Fruit fly (Drosophila melanogaster): ENCODE results near the gene eIF2Bbeta.

Gene eIF2Bbeta

DNA sequence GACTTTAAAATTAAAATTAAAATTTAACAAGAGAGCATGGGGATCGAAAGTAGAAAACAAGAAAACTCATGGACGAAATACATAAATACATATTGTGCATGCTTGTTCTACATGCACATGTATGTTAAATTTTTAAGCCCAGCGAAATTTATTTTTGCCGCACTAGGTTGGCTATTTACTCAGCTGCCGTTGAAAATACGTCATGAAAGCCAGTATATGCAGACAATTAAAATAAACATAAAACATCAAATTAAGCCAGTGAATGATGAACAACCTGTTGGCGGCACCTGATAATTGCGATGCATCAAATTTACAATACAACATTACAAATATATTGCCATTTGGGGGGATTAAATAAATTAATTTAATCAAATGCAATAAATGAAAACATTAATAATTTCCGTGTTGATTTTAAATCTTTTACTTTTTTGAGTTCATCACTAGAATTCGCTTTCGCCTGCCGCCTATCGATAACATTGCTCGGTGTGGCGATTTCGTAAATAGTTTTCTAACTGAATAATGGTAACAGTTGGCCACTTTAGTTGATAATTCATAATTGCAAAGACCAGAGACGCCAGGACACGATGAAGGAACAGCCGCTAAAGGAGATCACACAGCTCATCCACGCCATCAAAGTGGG is at the start of gene eIF2Bbeta:
Gene eIF2Bbeta, plus strand, starts transcription at position 438 of the 640 bp plus-strand sequence.
- TF ChIP-seq E2f1 (GFP tag; IDR thresholded peaks at IDR 0.05): no peak
- peak; percentile 60 for TF ChIP-seq BEAF-32 (GFP tag; optimal IDR thresholded peaks at IDR 0.05)
- no peak for TF ChIP-seq Optix (GFP tag; IDR thresholded peaks at IDR 0.05)
- TF ChIP-seq fd3F (GFP tag; optimal IDR thresholded peaks at IDR 0.05): no peak
- TF ChIP-seq Lpt (GFP tag; optimal IDR thresholded peaks at IDR 0.05): no peak
- TF ChIP-seq Asciz (GFP tag; optimal IDR thresholded peaks at IDR 0.05): no peak
- TF ChIP-seq CG14050 (GFP tag; IDR thresholded peaks at IDR 0.05): no peak
- TF ChIP-seq gfzf (GFP tag; optimal IDR thresholded peaks at IDR 0.05): peak; percentile 31
- TF ChIP-seq CG12155 (GFP tag; optimal IDR thresholded peaks at IDR 0.05): no peak
- no peak for TF ChIP-seq CG1529 (GFP tag; optimal IDR thresholded peaks at IDR 0.05)
- TF ChIP-seq CG4707 (GFP tag; optimal IDR thresholded peaks at IDR 0.05): no peak
- no peak for TF ChIP-seq otp (GFP tag; IDR thresholded peaks at IDR 0.05)
- no peak for TF ChIP-seq CG6654 (GFP tag; optimal IDR thresholded peaks at IDR 0.05)
- no peak for TF ChIP-seq CG17912 (GFP tag; optimal IDR thresholded peaks at IDR 0.05)
- TF ChIP-seq slbo (GFP tag; IDR thresholded peaks at IDR 0.05): 0 out of 2 replicates have a peak, but pooled peaks have one; percentile 3
- peak; percentile 45 for TF ChIP-seq amos (GFP tag; IDR thresholded peaks at IDR 0.05; ENCODE audit: partially characterized antibody)
- TF ChIP-seq CG15514 (GFP tag; optimal IDR thresholded peaks at IDR 0.05): peak; percentile 27
- no peak for TF ChIP-seq CG18262 (tag; optimal IDR thresholded peaks at IDR 0.05)
- TF ChIP-seq CG12219 (GFP tag; optimal IDR thresholded peaks at IDR 0.05): no peak
- no peak for TF ChIP-seq CG34422 (GFP tag; IDR thresholded peaks at IDR 0.05)
- no peak for TF ChIP-seq sisA (GFP tag; IDR thresholded peaks at IDR 0.05)
- 0 out of 2 replicates have a peak, but pooled peaks have one; percentile 21 for TF ChIP-seq Scr (GFP tag; IDR thresholded peaks at IDR 0.05; ENCODE audit: partially characterized antibody)
- no peak for TF ChIP-seq CG30431 (GFP tag; optimal IDR thresholded peaks at IDR 0.05)
- no peak for TF ChIP-seq unpg (GFP tag; optimal IDR thresholded peaks at IDR 0.05)
- TF ChIP-seq cato (GFP tag; optimal IDR thresholded peaks at IDR 0.05; ENCODE audit: borderline replicate concordance): no peak
- no peak for TF ChIP-seq nmo (GFP tag; optimal IDR thresholded peaks at IDR 0.05)
- TF ChIP-seq MBD-R2 (GFP tag; IDR thresholded peaks at IDR 0.05): peak; percentile 44; the same call in 1 of the 2 replicates
- TF ChIP-seq CG17186 (GFP tag; optimal IDR thresholded peaks at IDR 0.05): no peak
- TF ChIP-seq prd (optimal IDR thresholded peaks at IDR 0.05): no peak
- TF ChIP-seq prd (GFP tag; IDR thresholded peaks at IDR 0.05): 0 out of 3 replicates have a peak, but pooled peaks have one; percentile 30
- no peak for TF ChIP-seq Dip2 (GFP tag; IDR thresholded peaks at IDR 0.05)
- peak; percentile 56 for TF ChIP-seq MESR4 (GFP tag; optimal IDR thresholded peaks at IDR 0.05)
- no peak for TF ChIP-seq CG9727 (GFP tag; optimal IDR thresholded peaks at IDR 0.05)
- no peak for TF ChIP-seq Adf1 (GFP tag; IDR thresholded peaks at IDR 0.05)
- TF ChIP-seq Myb (GFP tag; optimal IDR thresholded peaks at IDR 0.05): peak; percentile 3
- no peak for TF ChIP-seq CG13123 (GFP tag; optimal IDR thresholded peaks at IDR 0.05)
- TF ChIP-seq esg (GFP tag; conservative IDR thresholded peaks at IDR 0.05): 0 out of 2 replicates have a peak, but pooled peaks have one; percentile 14
- no peak for TF ChIP-seq Camta (GFP tag; optimal IDR thresholded peaks at IDR 0.05)
- no peak for TF ChIP-seq Hsf (GFP tag; optimal IDR thresholded peaks at IDR 0.05)
- peak; percentile 62 for TF ChIP-seq Dref (GFP tag; IDR thresholded peaks at IDR 0.05)
- TF ChIP-seq pzg (GFP tag; optimal IDR thresholded peaks at IDR 0.05): peak; percentile 4
- TF ChIP-seq her (GFP tag; optimal IDR thresholded peaks at IDR 0.05): no peak
- peak; percentile 17; the same call in 1 of the 2 replicates for TF ChIP-seq sna (GFP tag; IDR thresholded peaks at IDR 0.05; ENCODE audit: partially characterized antibody)
- no peak for TF ChIP-seq Tbp (GFP tag; optimal IDR thresholded peaks at IDR 0.05)
- no peak for TF ChIP-seq dmrt11E (tag; optimal IDR thresholded peaks at IDR 0.05)
- no peak for TF ChIP-seq CG1233 (GFP tag; optimal IDR thresholded peaks at IDR 0.05)
- TF ChIP-seq vnd (GFP tag; IDR thresholded peaks at IDR 0.05; ENCODE audit: partially characterized antibody): no peak
- no peak for TF ChIP-seq ash1 (GFP tag; optimal IDR thresholded peaks at IDR 0.05)
- TF ChIP-seq fu2 (GFP tag; optimal IDR thresholded peaks at IDR 0.05): no peak
- no peak for TF ChIP-seq CG10979 (tag; optimal IDR thresholded peaks at IDR 0.05)
